Worm (Caenorhabditis elegans): ENCODE results near the gene cogc-2.

ce11 chrIV:7067446-7067845 lies 28.1 kb upstream of the cogc-2 start:
- TF ChIP-seq nhr-76 (tag; optimal IDR thresholded peaks at IDR 0.05) (no peak), lin-39 (tag; optimal IDR thresholded peaks at IDR 0.05) (no peak), pqm-1 (tag; optimal IDR thresholded peaks at IDR 0.05) (no peak), lir-3 (tag; optimal IDR thresholded peaks at IDR 0.05; ENCODE audit: poor library complexity) (no peak)
